Worm (Caenorhabditis elegans): ENCODE results near the gene K07D4.9.

Gene K07D4.9

ce11 chrII:4002134-4002533 is 26.2 kb upstream of the K07D4.9 start:
- TF ChIP-seq nfya-1 (tag; optimal IDR thresholded peaks at IDR 0.05) (peak; percentile 14), hlh-15 (tag; optimal IDR thresholded peaks at IDR 0.05) (no peak), pat-9 (tag; optimal IDR thresholded peaks at IDR 0.05) (no peak), syd-9 (tag; optimal IDR thresholded peaks at IDR 0.05) (no peak)

- TF ChIP-seq unc-3 (GFP tag; conservative IDR thresholded peaks at IDR 0.05) (no peak), unc-3 (tag; optimal IDR thresholded peaks at IDR 0.05) (no peak), ceh-14 (tag; optimal IDR thresholded peaks at IDR 0.05) (no peak), gmeb-2 (tag; optimal IDR thresholded peaks at IDR 0.05) (no peak), dmd-4 (tag; optimal IDR thresholded peaks at IDR 0.05; ENCODE audit: borderline replicate concordance) (no peak), lin-11 (tag; optimal IDR thresholded peaks at IDR 0.05) (no peak), pax-1 (tag; optimal IDR thresholded peaks at IDR 0.05) (no peak), ama-1 (optimal IDR thresholded peaks at IDR 0.05) (no peak), ahr-1 (tag; optimal IDR thresholded peaks at IDR 0.05) (no peak), pqm-1 (tag; optimal IDR thresholded peaks at IDR 0.05) (no peak), ceh-22 (tag; optimal IDR thresholded peaks at IDR 0.05) (no peak), elt-4 (tag; optimal IDR thresholded peaks at IDR 0.05) (no peak), ets-4 (tag; optimal IDR thresholded peaks at IDR 0.05) (no peak), npax-4 (tag; optimal IDR thresholded peaks at IDR 0.05) (no peak), nhr-11 (tag; optimal IDR thresholded peaks at IDR 0.05) (no peak), ref-2 (tag; optimal IDR thresholded peaks at IDR 0.05) (no peak), pat-9 (tag; optimal IDR thresholded peaks at IDR 0.05) (no peak), F13H6.1 (tag; optimal IDR thresholded peaks at IDR 0.05) (no peak), ztf-16 (tag; optimal IDR thresholded peaks at IDR 0.05) (no peak)
Observed at ce11 chrII:4004614-4005013, 23.8 kb upstream of the K07D4.9 start, which contains the start of gene ephx-1. TSS of gene ephx-1 (plus strand) at chrII:4004914.

- TF ChIP-seq ceh-22 (tag; optimal IDR thresholded peaks at IDR 0.05) (no peak), nhr-11 (tag; optimal IDR thresholded peaks at IDR 0.05) (no peak), ceh-48 (tag; optimal IDR thresholded peaks at IDR 0.05) (no peak), ceh-9 (tag; optimal IDR thresholded peaks at IDR 0.05) (no peak)
Observed at ce11 chrII:4007972-4008371, 20.4 kb upstream of the K07D4.9 start.

- TF ChIP-seq pqm-1 (tag; optimal IDR thresholded peaks at IDR 0.05) (no peak), pha-4 (tag; optimal IDR thresholded peaks at IDR 0.05) (no peak), sdc-2 (tag; optimal IDR thresholded peaks at IDR 0.05) (no peak), nfya-1 (tag; optimal IDR thresholded peaks at IDR 0.05) (no peak), ztf-16 (tag; optimal IDR thresholded peaks at IDR 0.05) (no peak), elt-2 (tag; optimal IDR thresholded peaks at IDR 0.05) (peak; percentile 42), pha-2 (tag; optimal IDR thresholded peaks at IDR 0.05) (no peak)
Observed at ce11 chrII:4011518-4011917, 16.9 kb upstream of the K07D4.9 start.

ce11 chrII:4018617-4019016 is 9.8 kb upstream of the K07D4.9 start, which contains the start of gene K07D4.6:
TSS of gene K07D4.6 (minus strand) at chrII:4018717.
- TF ChIP-seq ztf-16 (tag; optimal IDR thresholded peaks at IDR 0.05) (no peak), odd-2 (tag; optimal IDR thresholded peaks at IDR 0.05) (no peak), ceh-31 (tag; optimal IDR thresholded peaks at IDR 0.05) (no peak), hlh-6 (tag; optimal IDR thresholded peaks at IDR 0.05) (no peak), ceh-6 (GFP tag; optimal IDR thresholded peaks at IDR 0.05) (no peak), pag-3 (tag; optimal IDR thresholded peaks at IDR 0.05; ENCODE audit: borderline replicate concordance) (no peak), ceh-34 (tag; optimal IDR thresholded peaks at IDR 0.05) (no peak), hlh-13 (GFP tag; optimal IDR thresholded peaks at IDR 0.05) (no peak)

- TF ChIP-seq ref-2 (tag; optimal IDR thresholded peaks at IDR 0.05): no peak
- TF ChIP-seq T23F11.4 (GFP tag; optimal IDR thresholded peaks at IDR 0.05): no peak
- TF ChIP-seq ceh-14 (tag; optimal IDR thresholded peaks at IDR 0.05): no peak
- TF ChIP-seq ceh-24 (tag; optimal IDR thresholded peaks at IDR 0.05): no peak
- no peak for TF ChIP-seq sdc-2 (tag; optimal IDR thresholded peaks at IDR 0.05)
- no peak for TF ChIP-seq K02D7.2 (tag; optimal IDR thresholded peaks at IDR 0.05)
- TF ChIP-seq pha-2 (tag; optimal IDR thresholded peaks at IDR 0.05): no peak
- TF ChIP-seq nhr-232 (tag; optimal IDR thresholded peaks at IDR 0.05): no peak
- TF ChIP-seq mec-3 (tag; optimal IDR thresholded peaks at IDR 0.05; ENCODE audit: borderline replicate concordance): no peak
- TF ChIP-seq ceh-19 (GFP tag; optimal IDR thresholded peaks at IDR 0.05): no peak
- no peak for TF ChIP-seq ama-1 (optimal IDR thresholded peaks at IDR 0.05)
- no peak for TF ChIP-seq hlh-8 (tag; optimal IDR thresholded peaks at IDR 0.05)
- no peak for TF ChIP-seq unc-86 (tag; optimal IDR thresholded peaks at IDR 0.05)
- TF ChIP-seq syd-9 (tag; optimal IDR thresholded peaks at IDR 0.05): no peak
- no peak for TF ChIP-seq ztf-16 (tag; optimal IDR thresholded peaks at IDR 0.05)
Observed at ce11 chrII:4025462-4025861, 2.9 kb upstream of the K07D4.9 start, which contains the start of gene K07D4.5. TSS of gene K07D4.5 (minus strand) at chrII:4025562.
